Worm (Caenorhabditis elegans) whole organism, young adult: ENCODE measurements around the gene F56D6.13.

Source experiments
- D2030.7 ChIP-seq: fragments of 200-800 bp; sonication (Bioruptor generic); IDR thresholded peaks from 2 replicates; pipeline ENCODE4 v1.3.6; 2022; ENCODE audit warnings: missing genetic modification reagents, missing genetic modification characterization, missing compliant biosample characterization
- F10E7.11 ChIP-seq: sonication (generic microtip); optimal IDR thresholded peaks from 2 replicates; lab custom pipeline; 2017; ENCODE audit warnings: mild to moderate bottlenecking, missing genetic modification characterization, moderate library complexity, missing compliant biosample characterization
- F22D6.2 ChIP-seq: sonication (generic microtip); optimal IDR thresholded peaks from 2 replicates; lab custom pipeline; 2016; ENCODE audit warnings: mild to moderate bottlenecking, missing genetic modification characterization, missing compliant biosample characterization
- F37B4.10 ChIP-seq: fragments of 200-800 bp; sonication (Bioruptor generic); IDR thresholded peaks from 2 replicates; pipeline ENCODE4 v1.3.6; 2022; ENCODE audit warnings: missing genetic modification characterization, missing compliant biosample characterization
- F49E8.2 ChIP-seq: sonication (generic microtip); optimal IDR thresholded peaks from 3 replicates; lab custom pipeline; 2017; ENCODE audit warnings: missing genetic modification characterization, mild to moderate bottlenecking, missing compliant biosample characterization, antibody characterized with exemption, moderate library complexity; ENCODE audit not compliant: insufficient read depth
- F52B5.7 ChIP-seq: sonication (generic microtip); optimal IDR thresholded peaks from 2 replicates; lab custom pipeline; 2016; ENCODE audit warnings: mild to moderate bottlenecking, missing genetic modification characterization, missing compliant biosample characterization
- F55B11.4 ChIP-seq: sonication (generic microtip); optimal IDR thresholded peaks from 2 replicates; lab custom pipeline; 2016; ENCODE audit warnings: missing compliant biosample characterization, missing genetic modification characterization, borderline replicate concordance; ENCODE audit not compliant: insufficient read depth
- Y53F4B.3 ChIP-seq: fragments of 200-800 bp; sonication (Bioruptor generic); IDR thresholded peaks from 2 replicates; pipeline ENCODE4 v1.3.6; 2022; ENCODE audit warnings: missing genetic modification reagents, missing genetic modification characterization, missing compliant biosample characterization
- Y53G8AR.9 ChIP-seq: fragments of 200-800 bp; sonication (Bioruptor generic); conservative IDR thresholded peaks from 2 replicates; pipeline ENCODE4 v1.3.6; 2022; ENCODE audit warnings: missing genetic modification reagents, missing genetic modification characterization, missing compliant biosample characterization
- Y56A3A.18 ChIP-seq: fragments of 200-800 bp; sonication (Bioruptor generic); IDR thresholded peaks from 2 replicates; pipeline ENCODE4 v1.3.6; 2022; ENCODE audit warnings: missing genetic modification reagents, missing genetic modification characterization, missing compliant biosample characterization
- Y79H2A.3 ChIP-seq: fragments of 200-800 bp; sonication (Bioruptor generic); conservative IDR thresholded peaks from 2 replicates; pipeline ENCODE4 v1.3.6; 2022; ENCODE audit warnings: missing genetic modification reagents, missing genetic modification characterization, missing compliant biosample characterization
- akir-1 ChIP-seq: fragments of 200-800 bp; sonication (Bioruptor generic); optimal IDR thresholded peaks from 2 replicates; lab custom pipeline; 2018; ENCODE audit warnings: mild to moderate bottlenecking, missing genetic modification characterization, moderate library complexity, missing compliant biosample characterization
- attf-5 ChIP-seq: fragments of 200-800 bp; sonication (Bioruptor generic); optimal IDR thresholded peaks from 2 replicates; lab custom pipeline; 2018; ENCODE audit warnings: mild to moderate bottlenecking, missing genetic modification characterization, missing compliant biosample characterization
- ccch-3 ChIP-seq: fragments of 200-800 bp; sonication (Bioruptor generic); optimal IDR thresholded peaks from 2 replicates; lab custom pipeline; 2018; ENCODE audit warnings: mild to moderate bottlenecking, missing genetic modification characterization, missing compliant biosample characterization
- cebp-1 ChIP-seq, 2 experiments: fragments of 200-800 bp in 1 of 2; sonication (Bioruptor generic) in 1 of 2; sonication (generic microtip) in 1 of 2; IDR thresholded peaks in 1 of 2; optimal IDR thresholded peaks in 1 of 2; 2 replicates each; pipeline versions ENCODE4 v1.3.6 to Lab custom; 2017 to 2022; ENCODE audit warnings: missing compliant biosample characterization in 2 of 2, missing genetic modification characterization in 2 of 2, mild to moderate bottlenecking in 1 of 2, missing genetic modification reagents in 1 of 2, moderate library complexity in 1 of 2
- ceh-27 ChIP-seq: fragments of 200-800 bp; sonication (Bioruptor generic); optimal IDR thresholded peaks from 2 replicates; lab custom pipeline; 2018; ENCODE audit warnings: mild to moderate bottlenecking, missing genetic modification characterization, moderate library complexity, missing compliant biosample characterization
- die-1 ChIP-seq: sonication (generic microtip); optimal IDR thresholded peaks from 2 replicates; lab custom pipeline; 2016; ENCODE audit warnings: missing genotype, mild to moderate bottlenecking, missing genetic modification characterization, missing compliant biosample characterization
- dox-1 ChIP-seq: fragments of 200-800 bp; sonication (Bioruptor generic); IDR thresholded peaks from 2 replicates; pipeline ENCODE4 v1.3.6; 2022; ENCODE audit warnings: missing genetic modification reagents, missing genetic modification characterization, missing compliant biosample characterization
- dpl-1 ChIP-seq: fragments of 150-350 bp; optimal IDR thresholded peaks from 2 replicates; lab custom pipeline; 2014; ENCODE audit warnings: missing biosample characterization, missing genetic modification reagents, missing genetic modification characterization
- egl-44 ChIP-seq: fragments of 200-800 bp; sonication (Bioruptor generic); IDR thresholded peaks from 2 replicates; pipeline ENCODE4 v1.3.6; 2022; ENCODE audit warnings: missing genetic modification reagents, missing genetic modification characterization, missing compliant biosample characterization
- ekl-4 ChIP-seq: fragments of 200-800 bp; sonication (Bioruptor generic); IDR thresholded peaks from 2 replicates; pipeline ENCODE4 v1.3.6; 2022; ENCODE audit warnings: missing genetic modification reagents, missing genetic modification characterization, missing compliant biosample characterization
- fkh-3 ChIP-seq: sonication (generic microtip); optimal IDR thresholded peaks from 2 replicates; lab custom pipeline; 2016; ENCODE audit warnings: mild to moderate bottlenecking, missing genetic modification characterization, missing compliant biosample characterization
- hlh-26 ChIP-seq: fragments of 200-800 bp; sonication (Bioruptor generic); conservative IDR thresholded peaks from 2 replicates; pipeline ENCODE4 v1.3.6; 2022; ENCODE audit warnings: missing genetic modification reagents, missing genetic modification characterization, missing compliant biosample characterization
- hmg-20 ChIP-seq: fragments of 200-800 bp; sonication (Bioruptor generic); IDR thresholded peaks from 2 replicates; pipeline ENCODE4 v1.3.6; 2022; ENCODE audit warnings: missing genetic modification reagents, missing genetic modification characterization, missing compliant biosample characterization
- hrde-1 ChIP-seq: sonication (generic microtip); optimal IDR thresholded peaks from 2 replicates; lab custom pipeline; 2016; ENCODE audit warnings: missing genetic modification characterization, mild to moderate bottlenecking, missing compliant biosample characterization, moderate library complexity, missing genotype, missing genetic modification reagents, borderline replicate concordance
- let-607 ChIP-seq, 2 experiments: fragments of 200-800 bp in 1 of 2; sonication (Bioruptor generic) in 1 of 2; sonication (generic microtip) in 1 of 2; optimal IDR thresholded peaks; 2 replicates each; lab custom pipeline; 2016 to 2018; ENCODE audit warnings: mild to moderate bottlenecking in 2 of 2, missing compliant biosample characterization in 2 of 2, missing genetic modification characterization in 2 of 2, moderate library complexity in 2 of 2, missing genotype in 1 of 2
- madf-10 ChIP-seq: sonication (generic microtip); optimal IDR thresholded peaks from 2 replicates; lab custom pipeline; 2016; ENCODE audit warnings: mild to moderate bottlenecking, missing genetic modification characterization, missing compliant biosample characterization
- mcd-1 ChIP-seq: fragments of 200-800 bp; sonication (Bioruptor generic); IDR thresholded peaks from 2 replicates; pipeline ENCODE4 v1.3.6; 2022; ENCODE audit warnings: missing genetic modification reagents, missing genetic modification characterization, missing compliant biosample characterization
- mxl-1 ChIP-seq: sonication (generic microtip); optimal IDR thresholded peaks from 2 replicates; lab custom pipeline; 2016; ENCODE audit warnings: missing genetic modification characterization, missing compliant biosample characterization
- nfya-1 ChIP-seq: sonication (generic microtip); optimal IDR thresholded peaks from 2 replicates; lab custom pipeline; 2017; ENCODE audit warnings: antibody characterized with exemption, missing compliant biosample characterization, missing genetic modification characterization, borderline replicate concordance; ENCODE audit not compliant: insufficient read depth
- nfyb-1 ChIP-seq: fragments of 200-800 bp; sonication (Bioruptor generic); IDR thresholded peaks from 2 replicates; pipeline ENCODE4 v1.3.6; 2022; ENCODE audit warnings: missing genetic modification reagents, missing genetic modification characterization, missing compliant biosample characterization
- nhr-120 ChIP-seq: fragments of 200-800 bp; sonication (Bioruptor generic); IDR thresholded peaks from 2 replicates; pipeline ENCODE4 v1.3.6; 2022; ENCODE audit warnings: missing genetic modification characterization, missing compliant biosample characterization
- nhr-80 ChIP-seq: sonication (generic microtip); optimal IDR thresholded peaks from 2 replicates; lab custom pipeline; 2016; ENCODE audit warnings: missing genetic modification characterization, missing compliant biosample characterization
- pbrm-1 ChIP-seq: fragments of 200-800 bp; sonication (Bioruptor generic); IDR thresholded peaks from 2 replicates; pipeline ENCODE4 v1.3.6; 2022; ENCODE audit warnings: missing genetic modification reagents, missing genetic modification characterization, missing compliant biosample characterization
- rpc-1 ChIP-seq, 2 experiments: fragments of 150-350 bp in 1 of 2; sonication (generic microtip) in 1 of 2; optimal IDR thresholded peaks; 2 replicates each; lab custom pipeline; 2014 to 2018; ENCODE audit warnings: missing biosample characterization in 1 of 2, missing genetic modification characterization in 1 of 2, missing genetic modification reagents in 1 of 2, missing genotype in 1 of 2
- snpc-1.3 ChIP-seq: sonication (generic microtip); optimal IDR thresholded peaks from 2 replicates; lab custom pipeline; 2017; ENCODE audit warnings: missing genetic modification characterization, mild to moderate bottlenecking, missing compliant biosample characterization, antibody characterized with exemption, moderate library complexity, missing genotype, missing genetic modification reagents; ENCODE audit not compliant: insufficient read depth
- snpc-4 ChIP-seq, 5 experiments: fragments of 150-350 bp in 1 of 5; sonication (generic microtip) in 4 of 5; optimal IDR thresholded peaks; 2 replicates each; lab custom pipeline; 2014 to 2018; ENCODE audit warnings: missing genetic modification characterization in 5 of 5, missing biosample characterization in 3 of 5, antibody characterized with exemption in 2 of 5, mild to moderate bottlenecking in 2 of 5, missing compliant biosample characterization in 2 of 5, missing genotype in 2 of 5, moderate library complexity in 2 of 5, missing genetic modification reagents in 1 of 5
- tbx-9 ChIP-seq: sonication (generic microtip); optimal IDR thresholded peaks from 2 replicates; lab custom pipeline; 2016; ENCODE audit warnings: borderline replicate concordance, missing genetic modification characterization, inconsistent platforms, missing compliant biosample characterization
- unc-62 ChIP-seq: fragments of 150-350 bp; optimal IDR thresholded peaks from 2 replicates; lab custom pipeline; 2014; ENCODE audit warnings: missing biosample characterization, missing genetic modification reagents, missing genetic modification characterization
- zfh-2 ChIP-seq: fragments of 200-800 bp; sonication (Bioruptor generic); conservative IDR thresholded peaks from 2 replicates; pipeline ENCODE4 v1.3.6; 2022; ENCODE audit warnings: missing genetic modification reagents, missing genetic modification characterization, missing compliant biosample characterization

F56D6.13 gene

ce11 chrIV:3909114-3909513 lies at the start of gene F56D6.13:
Gene F56D6.13 (plus strand): TSS chrIV:3909414.
- TF ChIP-seq egl-44 (GFP tag; lab: Robert Waterston, UW) (no peak), F49E8.2 (tag; lab: Kevin White, UChicago) (no peak), hmg-20 (GFP tag; lab: Robert Waterston, UW) (no peak), pbrm-1 (GFP tag; lab: Robert Waterston, UW) (no peak), attf-5 (GFP tag; lab: Kevin White, UChicago) (no peak)

- TF ChIP-seq nfya-1, result no peak
- TF ChIP-seq F10E7.11 (tag; lab: Kevin White, UChicago), result no peak
- TF ChIP-seq mcd-1, result 0 out of 2 replicates have a peak, but pooled peaks have one; percentile 5
- TF ChIP-seq zfh-2 (GFP tag; lab: Robert Waterston, UW), result peak; percentile 61
These were observed 49.7 kb upstream of the F56D6.13 start for ce11 chrIV:3859552-3859951.

- TF ChIP-seq F52B5.7 (no peak), Y79H2A.3 (GFP tag; lab: Robert Waterston, UW) (no peak), pbrm-1 (GFP tag; lab: Robert Waterston, UW) (no peak), rpc-1 (optimal IDR thresholded peaks at IDR 0.05; lab: Kevin White, UChicago) (no peak), rpc-1 (tag; optimal IDR thresholded peaks at IDR 0.05; lab: Kevin White, UChicago) (no peak), nfyb-1 (no peak), akir-1 (GFP tag; lab: Kevin White, UChicago) (no peak), unc-62 (GFP tag; lab: Kevin White, UChicago) (no peak), F22D6.2 (tag; lab: Kevin White, UChicago) (no peak)
- TF ChIP-seq, all 124 proteins: peak for 0
These were observed 48.8 kb upstream of the F56D6.13 start for ce11 chrIV:3860419-3860818.

- TF ChIP-seq snpc-1.3 (tag; lab: Kevin White, UChicago), result no peak
- no peak for TF ChIP-seq dpl-1
- TF ChIP-seq ekl-4 (GFP tag; lab: Robert Waterston, UW), result no peak
- TF ChIP-seq hrde-1 (tag; lab: Kevin White, UChicago), result no peak
- no peak for TF ChIP-seq mxl-1 (tag; lab: Kevin White, UChicago)
- no peak for TF ChIP-seq madf-10 (tag; lab: Kevin White, UChicago)
- TF ChIP-seq nhr-120 (GFP tag; lab: Robert Waterston, UW), result no peak
- TF ChIP-seq F55B11.4 (tag; lab: Kevin White, UChicago), result no peak
- no peak for TF ChIP-seq F37B4.10 (GFP tag; lab: Robert Waterston, UW)
- TF ChIP-seq Y53G8AR.9 (GFP tag; lab: Robert Waterston, UW), result no peak
These were observed 46.3 kb upstream of the F56D6.13 start for ce11 chrIV:3862948-3863347.

- TF ChIP-seq ccch-3 (GFP tag; lab: Kevin White, UChicago) (no peak), Y53F4B.3 (GFP tag; lab: Robert Waterston, UW) (no peak), Y56A3A.18 (GFP tag; lab: Robert Waterston, UW) (no peak), D2030.7 (GFP tag; lab: Robert Waterston, UW) (no peak), tbx-9 (tag; lab: Kevin White, UChicago) (no peak), hlh-26 (GFP tag; lab: Robert Waterston, UW) (no peak), nhr-80 (tag; lab: Kevin White, UChicago) (no peak), let-607 (tag; optimal IDR thresholded peaks at IDR 0.05; lab: Kevin White, UChicago) (no peak), die-1 (tag; lab: Kevin White, UChicago) (no peak), fkh-3 (no peak), pbrm-1 (GFP tag; lab: Robert Waterston, UW) (no peak), snpc-4 (GFP tag; optimal IDR thresholded peaks at IDR 0.05; lab: Kevin White, UChicago) (no peak), snpc-4 (tag; optimal IDR thresholded peaks at IDR 0.05; lab: Kevin White, UChicago) (no peak), ceh-27 (GFP tag; lab: Kevin White, UChicago) (no peak), zfh-2 (GFP tag; lab: Robert Waterston, UW) (no peak), F37B4.10 (GFP tag; lab: Robert Waterston, UW) (no peak), dox-1 (GFP tag; lab: Robert Waterston, UW) (no peak), cebp-1 (GFP tag; IDR thresholded peaks at IDR 0.05; lab: Robert Waterston, UW) (no peak), cebp-1 (tag; optimal IDR thresholded peaks at IDR 0.05; lab: Kevin White, UChicago) (no peak)
These were observed 44.3 kb upstream of the F56D6.13 start, which contains the start of gene aat-8 for ce11 chrIV:3864944-3865343. Gene aat-8 (minus strand): TSS chrIV:3865044.
